Worm (Caenorhabditis elegans): Measurements from ENCODE around the gene sec-61.G.

Gene sec-61.G

DNA sequence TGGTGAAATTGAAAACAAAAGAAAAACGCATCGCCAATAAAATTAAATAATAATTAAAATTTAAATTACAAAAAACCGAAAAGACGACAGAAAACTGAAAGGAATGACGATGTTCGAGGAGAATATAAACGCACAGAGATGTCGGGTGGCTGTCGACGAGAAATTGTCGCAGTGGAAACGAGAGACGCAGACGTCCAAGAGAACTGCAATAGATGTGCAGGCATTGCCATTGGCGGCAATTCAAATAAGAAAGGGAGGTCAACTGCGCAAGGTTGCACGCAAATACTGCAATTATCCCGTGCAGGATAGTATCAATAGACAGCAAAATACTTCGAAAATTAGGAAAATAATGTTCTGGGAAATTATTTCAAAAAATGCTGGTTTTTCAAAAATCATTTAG is 229 bp upstream of the sec-61.G start:
- peak; percentile 92 for TF ChIP-seq lsy-2 (tag; optimal IDR thresholded peaks at IDR 0.05)
- TF ChIP-seq flh-1 (GFP tag; optimal IDR thresholded peaks at IDR 0.05): no peak
- TF ChIP-seq bed-3 (GFP tag; optimal IDR thresholded peaks at IDR 0.05): peak; percentile 52
- no peak for TF ChIP-seq lin-32 (GFP tag; optimal IDR thresholded peaks at IDR 0.05)
- peak; percentile 60 for TF ChIP-seq ztf-11 (tag; optimal IDR thresholded peaks at IDR 0.05)
- TF ChIP-seq unc-120 (tag; optimal IDR thresholded peaks at IDR 0.05; ENCODE audit: poor library complexity, severe bottlenecking): peak; percentile 98
- peak; percentile 88 for TF ChIP-seq hlh-1 (tag; optimal IDR thresholded peaks at IDR 0.05)
- TF ChIP-seq elt-1 (tag; optimal IDR thresholded peaks at IDR 0.05; ENCODE audit: borderline replicate concordance, insufficient read depth): peak; percentile 34
- peak; percentile 99 for TF ChIP-seq ceh-39 (tag; optimal IDR thresholded peaks at IDR 0.05)
- TF ChIP-seq nhr-76 (tag; optimal IDR thresholded peaks at IDR 0.05): no peak
- TF ChIP-seq blmp-1 (tag; optimal IDR thresholded peaks at IDR 0.05): peak; percentile 33
- peak; percentile 42 for TF ChIP-seq unc-39 (tag; optimal IDR thresholded peaks at IDR 0.05)
- no peak for TF ChIP-seq mab-5 (tag; optimal IDR thresholded peaks at IDR 0.05)
- peak; percentile 50 for TF ChIP-seq tbx-8 (GFP tag; optimal IDR thresholded peaks at IDR 0.05)
- peak; percentile 99 for TF ChIP-seq pha-4 (tag; optimal IDR thresholded peaks at IDR 0.05)
- peak; percentile 70 for TF ChIP-seq ceh-83 (GFP tag; optimal IDR thresholded peaks at IDR 0.05)
- TF ChIP-seq nhr-237 (tag; optimal IDR thresholded peaks at IDR 0.05): peak; percentile 97
- peak; percentile 92 for TF ChIP-seq nhr-12 (tag; optimal IDR thresholded peaks at IDR 0.05)
- TF ChIP-seq cnd-1 (tag; optimal IDR thresholded peaks at IDR 0.05): peak; percentile 74
- TF ChIP-seq drap-1 (GFP tag; optimal IDR thresholded peaks at IDR 0.05): peak; percentile 88
- peak; percentile 92 for TF ChIP-seq sptf-1 (tag; optimal IDR thresholded peaks at IDR 0.05)
- TF ChIP-seq M03D4.4 (tag; optimal IDR thresholded peaks at IDR 0.05): peak; percentile 73
- TF ChIP-seq ham-2 (GFP tag; optimal IDR thresholded peaks at IDR 0.05): peak; percentile 60
- peak; percentile 84 for TF ChIP-seq ces-1 (GFP tag; optimal IDR thresholded peaks at IDR 0.05)
- TF ChIP-seq nhr-28 (tag; optimal IDR thresholded peaks at IDR 0.05): peak; percentile 14
- no peak for TF ChIP-seq zip-8 (tag; optimal IDR thresholded peaks at IDR 0.05)
- TF ChIP-seq ceh-43 (GFP tag; optimal IDR thresholded peaks at IDR 0.05): peak; percentile 64
- peak; percentile 94 for TF ChIP-seq unc-62 (GFP tag; optimal IDR thresholded peaks at IDR 0.05)
- TF ChIP-seq elt-3 (tag; optimal IDR thresholded peaks at IDR 0.05): peak; percentile 86
- TF ChIP-seq mls-2 (tag; optimal IDR thresholded peaks at IDR 0.05): peak; percentile 85
- TF ChIP-seq snpc-4 (tag; optimal IDR thresholded peaks at IDR 0.05): no peak
- TF ChIP-seq sem-2 (GFP tag; optimal IDR thresholded peaks at IDR 0.05): no peak
- peak; percentile 97 for TF ChIP-seq lin-13 (tag; optimal IDR thresholded peaks at IDR 0.05)
- TF ChIP-seq mep-1 (tag; optimal IDR thresholded peaks at IDR 0.05): peak; percentile 99
- peak; percentile 80 for TF ChIP-seq nhr-2 (tag; optimal IDR thresholded peaks at IDR 0.05)

DNA sequence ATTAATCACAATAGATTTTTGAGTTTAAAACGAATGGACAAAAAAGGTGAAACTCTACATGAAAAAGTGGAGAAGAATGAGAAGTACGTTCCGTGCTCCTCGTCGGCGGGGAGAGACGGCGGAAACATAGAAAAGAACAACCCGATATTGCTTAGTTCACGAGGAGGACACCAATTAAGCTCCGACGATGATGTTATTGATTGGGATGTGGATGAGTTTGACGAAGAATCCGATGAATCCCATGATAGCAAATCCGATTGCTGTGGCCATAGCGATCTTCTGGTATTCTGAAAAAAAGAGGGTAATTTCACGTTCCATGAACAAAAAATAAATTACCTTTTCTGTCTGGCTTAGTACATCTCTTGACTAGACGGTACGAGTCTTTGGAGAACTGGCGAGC is 237 bp downstream of the sec-61.G start:
- TF ChIP-seq flh-1 (GFP tag; optimal IDR thresholded peaks at IDR 0.05) (no peak), nhr-237 (tag; optimal IDR thresholded peaks at IDR 0.05) (no peak), lsy-2 (tag; optimal IDR thresholded peaks at IDR 0.05) (no peak), cnd-1 (tag; optimal IDR thresholded peaks at IDR 0.05) (no peak), drap-1 (GFP tag; optimal IDR thresholded peaks at IDR 0.05) (no peak), ham-2 (GFP tag; optimal IDR thresholded peaks at IDR 0.05) (no peak), nhr-2 (tag; optimal IDR thresholded peaks at IDR 0.05) (no peak), nhr-28 (tag; optimal IDR thresholded peaks at IDR 0.05) (no peak), unc-39 (tag; optimal IDR thresholded peaks at IDR 0.05) (no peak), elt-3 (tag; optimal IDR thresholded peaks at IDR 0.05) (no peak), hlh-1 (tag; optimal IDR thresholded peaks at IDR 0.05) (no peak), lin-32 (GFP tag; optimal IDR thresholded peaks at IDR 0.05) (no peak), mep-1 (tag; optimal IDR thresholded peaks at IDR 0.05) (no peak), blmp-1 (tag; optimal IDR thresholded peaks at IDR 0.05) (no peak), ceh-39 (tag; optimal IDR thresholded peaks at IDR 0.05) (no peak), bed-3 (GFP tag; optimal IDR thresholded peaks at IDR 0.05) (no peak), snpc-4 (tag; optimal IDR thresholded peaks at IDR 0.05) (no peak), ceh-83 (GFP tag; optimal IDR thresholded peaks at IDR 0.05) (no peak), lin-13 (tag; optimal IDR thresholded peaks at IDR 0.05) (no peak)

DNA sequence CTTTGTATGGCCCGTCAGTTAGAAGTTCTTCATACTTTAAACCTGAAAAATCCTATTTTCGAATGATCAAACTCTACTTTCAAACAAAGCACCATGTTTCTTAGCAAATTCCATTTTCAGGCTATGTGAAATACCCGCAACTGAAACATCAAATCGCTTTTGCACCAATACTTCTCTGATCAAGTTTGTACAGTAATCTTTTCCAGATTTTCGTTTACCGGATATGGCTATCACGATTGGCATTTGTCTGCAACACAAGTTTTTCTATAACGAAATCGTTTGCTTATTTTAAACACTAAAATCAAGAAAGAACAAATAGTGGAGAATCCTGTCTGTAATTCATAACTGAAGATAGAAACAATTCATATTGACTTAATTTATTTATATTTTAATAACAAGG is 648 bp downstream of the sec-61.G start, which contains the start of gene F32D8.13:
Gene F32D8.13 (minus strand): TSS at position 249 of the 400 bp plus-strand sequence.
- TF ChIP-seq elt-3 (tag; optimal IDR thresholded peaks at IDR 0.05): no peak
- no peak for TF ChIP-seq nhr-237 (tag; optimal IDR thresholded peaks at IDR 0.05)
- TF ChIP-seq unc-120 (tag; optimal IDR thresholded peaks at IDR 0.05; ENCODE audit: poor library complexity, severe bottlenecking): no peak
- TF ChIP-seq lsy-2 (tag; optimal IDR thresholded peaks at IDR 0.05): no peak
- TF ChIP-seq nhr-28 (tag; optimal IDR thresholded peaks at IDR 0.05): no peak
- no peak for TF ChIP-seq ceh-39 (tag; optimal IDR thresholded peaks at IDR 0.05)
- no peak for TF ChIP-seq mep-1 (tag; optimal IDR thresholded peaks at IDR 0.05)
- no peak for TF ChIP-seq M03D4.4 (tag; optimal IDR thresholded peaks at IDR 0.05)
- no peak for TF ChIP-seq ceh-43 (GFP tag; optimal IDR thresholded peaks at IDR 0.05)
- no peak for TF ChIP-seq nhr-12 (tag; optimal IDR thresholded peaks at IDR 0.05)
- no peak for TF ChIP-seq mab-5 (tag; optimal IDR thresholded peaks at IDR 0.05)
- TF ChIP-seq cnd-1 (tag; optimal IDR thresholded peaks at IDR 0.05): no peak
